Worm (Caenorhabditis elegans) whole organism, young adult: ENCODE results near the gene M199.2.

Experiments
- B0019.2 ChIP-seq: fragments of 200-800 bp; sonication (Bioruptor generic); conservative IDR thresholded peaks from 2 replicates; pipeline ENCODE4 v1.3.6; 2022; ENCODE audit warnings: missing genetic modification reagents, missing genetic modification characterization, missing compliant biosample characterization
- F23B12.7 ChIP-seq: sonication (generic microtip); optimal IDR thresholded peaks from 2 replicates; lab custom pipeline; 2017; ENCODE audit warnings: missing genetic modification characterization, mild to moderate bottlenecking, missing compliant biosample characterization, antibody characterized with exemption, moderate library complexity; ENCODE audit not compliant: insufficient read depth
- atf-7 ChIP-seq: sonication (generic microtip); optimal IDR thresholded peaks from 2 replicates; lab custom pipeline; 2017; ENCODE audit warnings: mild to moderate bottlenecking, missing genetic modification characterization, missing compliant biosample characterization
- efl-1 ChIP-seq: fragments of 150-350 bp; optimal IDR thresholded peaks from 2 replicates; lab custom pipeline; 2014; ENCODE audit warnings: missing biosample characterization, missing genetic modification reagents, missing genetic modification characterization
- hmg-20 ChIP-seq: fragments of 200-800 bp; sonication (Bioruptor generic); IDR thresholded peaks from 2 replicates; pipeline ENCODE4 v1.3.6; 2022; ENCODE audit warnings: missing genetic modification reagents, missing genetic modification characterization, missing compliant biosample characterization
- lin-35 ChIP-seq, 3 experiments: fragments of 150-350 bp in 2 of 3; sonication (generic microtip) in 1 of 3; optimal IDR thresholded peaks; 2 replicates each; lab custom pipeline; 2014 to 2018; ENCODE audit warnings: missing biosample characterization in 3 of 3, missing genetic modification characterization in 3 of 3, missing genetic modification reagents in 3 of 3
- ztf-22 ChIP-seq: fragments of 200-800 bp; sonication (Bioruptor generic); optimal IDR thresholded peaks from 2 replicates; lab custom pipeline; 2018; ENCODE audit warnings: mild to moderate bottlenecking, missing genetic modification characterization, moderate library complexity, missing compliant biosample characterization

- TF ChIP-seq F23B12.7 (tag; lab: Kevin White, UChicago) (no peak), lin-35 (GFP tag; optimal IDR thresholded peaks at IDR 0.05; lab: Kevin White, UChicago) (no peak), ztf-22 (GFP tag; lab: Kevin White, UChicago) (no peak), atf-7 (tag; lab: Kevin White, UChicago) (no peak), efl-1 (GFP tag; lab: Kevin White, UChicago) (no peak), hmg-20 (GFP tag; lab: Robert Waterston, UW) (no peak), B0019.2 (GFP tag; lab: Robert Waterston, UW) (no peak)
Measured at ce11 chrIV:15131697-15132096, 23.1 kb downstream of the M199.2 start, which contains the start of gene col-135.
